Fruit fly (Drosophila melanogaster) whole organism, pupa: ENCODE measurements around the gene Tailor.

Source experiments
- CG10348 ChIP-seq: fragments of 200-800 bp; sonication (Bioruptor generic); IDR thresholded peaks from 2 replicates; pipeline ENCODE4 v1.3.6; 2022; ENCODE audit warnings: missing biosample characterization, missing genetic modification characterization
- CG12605 ChIP-seq: fragments of 200-800 bp; sonication (Bioruptor generic); IDR thresholded peaks from 2 replicates; pipeline ENCODE4 v1.3.6; 2022; ENCODE audit warnings: missing biosample characterization, missing genetic modification characterization
- CG13204 ChIP-seq: fragments of 200-800 bp; sonication (Bioruptor generic); optimal IDR thresholded peaks from 2 replicates; lab custom pipeline; 2018; ENCODE audit warnings: missing biosample characterization, mild to moderate bottlenecking, missing genetic modification characterization, moderate library complexity
- CG14655 ChIP-seq: fragments of 200-800 bp; sonication (Bioruptor generic); optimal IDR thresholded peaks from 3 replicates; lab custom pipeline; 2017; ENCODE audit warnings: mild to moderate bottlenecking, missing biosample characterization, missing genetic modification reagents, missing genetic modification characterization
- CG15710 ChIP-seq: fragments of 200-800 bp; sonication (Bioruptor generic); optimal IDR thresholded peaks from 2 replicates; lab custom pipeline; 2018; ENCODE audit warnings: missing biosample characterization, mild to moderate bottlenecking, missing genetic modification characterization, moderate library complexity
- CG17806 ChIP-seq: fragments of 200-800 bp; sonication (Bioruptor generic); optimal IDR thresholded peaks from 2 replicates; lab custom pipeline; 2018; ENCODE audit warnings: missing biosample characterization, mild to moderate bottlenecking, missing genetic modification characterization, moderate library complexity
- CG32121 ChIP-seq: fragments of 200-800 bp; sonication (Bioruptor generic); IDR thresholded peaks from 2 replicates; pipeline ENCODE4 v1.3.6; 2022; ENCODE audit warnings: missing biosample characterization, missing genetic modification characterization
- CG34367 ChIP-seq: fragments of 200-800 bp; sonication (Bioruptor generic); optimal IDR thresholded peaks from 2 replicates; lab custom pipeline; 2018; ENCODE audit warnings: missing biosample characterization, mild to moderate bottlenecking, missing genetic modification characterization
- CG4496 ChIP-seq: fragments of 200-800 bp; sonication (Bioruptor generic); IDR thresholded peaks from 3 replicates; pipeline ENCODE4 v1.3.6; 2022; ENCODE audit warnings: missing biosample characterization, missing genetic modification characterization
- CG8159 ChIP-seq: fragments of 200-800 bp; sonication (Bioruptor generic); optimal IDR thresholded peaks from 3 replicates; lab custom pipeline; 2018; ENCODE audit warnings: missing biosample characterization, mild to moderate bottlenecking, missing genetic modification characterization, moderate library complexity
- CG8301 ChIP-seq: fragments of 200-800 bp; sonication (Bioruptor generic); optimal IDR thresholded peaks from 2 replicates; lab custom pipeline; 2018; ENCODE audit warnings: missing biosample characterization, mild to moderate bottlenecking, missing genetic modification characterization
- CG9948 ChIP-seq: fragments of 200-800 bp; sonication (Bioruptor generic); optimal IDR thresholded peaks from 2 replicates; lab custom pipeline; 2018; ENCODE audit warnings: missing biosample characterization, mild to moderate bottlenecking, missing genetic modification characterization, moderate library complexity
- D1 ChIP-seq: fragments of 200-800 bp; sonication (Bioruptor generic); optimal IDR thresholded peaks from 2 replicates; lab custom pipeline; 2018; ENCODE audit warnings: missing biosample characterization, mild to moderate bottlenecking, missing genetic modification characterization, moderate library complexity
- EcR ChIP-seq: fragments of 200-800 bp; sonication (Bioruptor generic); optimal IDR thresholded peaks from 3 replicates; lab custom pipeline; 2019; ENCODE audit warnings: missing biosample characterization, missing genetic modification characterization, mild to moderate bottlenecking, moderate library complexity, missing genetic modification reagents
- Ets98B ChIP-seq: fragments of 200-800 bp; sonication (Bioruptor generic); IDR thresholded peaks from 2 replicates; pipeline ENCODE4 v1.3.6; 2022; ENCODE audit warnings: missing biosample characterization, missing genetic modification characterization
- Pif1A ChIP-seq: fragments of 200-800 bp; sonication (Bioruptor generic); optimal IDR thresholded peaks from 3 replicates; lab custom pipeline; 2016; ENCODE audit warnings: missing biosample characterization, missing genetic modification characterization
- Pif1B ChIP-seq: fragments of 200-800 bp; sonication (Bioruptor generic); optimal IDR thresholded peaks from 3 replicates; lab custom pipeline; 2016; ENCODE audit warnings: missing biosample characterization, missing genetic modification characterization
- Snoo ChIP-seq: fragments of 200-800 bp; sonication (Bioruptor generic); optimal IDR thresholded peaks from 3 replicates; lab custom pipeline; 2017; ENCODE audit warnings: missing biosample characterization, mild to moderate bottlenecking, missing genetic modification characterization, inconsistent platforms
- fd96Ca ChIP-seq: fragments of 200-800 bp; sonication (Bioruptor generic); IDR thresholded peaks from 3 replicates; pipeline ENCODE4 v1.3.6; 2022; ENCODE audit warnings: missing biosample characterization, missing genetic modification characterization
- gl ChIP-seq: fragments of 200-800 bp; sonication (Bioruptor generic); optimal IDR thresholded peaks from 2 replicates; lab custom pipeline; 2018; ENCODE audit warnings: missing biosample characterization, mild to moderate bottlenecking, missing genetic modification characterization
- rn ChIP-seq: fragments of 200-800 bp; sonication (Bioruptor generic); IDR thresholded peaks from 2 replicates; pipeline ENCODE4 v1.3.6; 2022; ENCODE audit warnings: missing biosample characterization, missing genetic modification characterization

The Tailor gene

DNA sequence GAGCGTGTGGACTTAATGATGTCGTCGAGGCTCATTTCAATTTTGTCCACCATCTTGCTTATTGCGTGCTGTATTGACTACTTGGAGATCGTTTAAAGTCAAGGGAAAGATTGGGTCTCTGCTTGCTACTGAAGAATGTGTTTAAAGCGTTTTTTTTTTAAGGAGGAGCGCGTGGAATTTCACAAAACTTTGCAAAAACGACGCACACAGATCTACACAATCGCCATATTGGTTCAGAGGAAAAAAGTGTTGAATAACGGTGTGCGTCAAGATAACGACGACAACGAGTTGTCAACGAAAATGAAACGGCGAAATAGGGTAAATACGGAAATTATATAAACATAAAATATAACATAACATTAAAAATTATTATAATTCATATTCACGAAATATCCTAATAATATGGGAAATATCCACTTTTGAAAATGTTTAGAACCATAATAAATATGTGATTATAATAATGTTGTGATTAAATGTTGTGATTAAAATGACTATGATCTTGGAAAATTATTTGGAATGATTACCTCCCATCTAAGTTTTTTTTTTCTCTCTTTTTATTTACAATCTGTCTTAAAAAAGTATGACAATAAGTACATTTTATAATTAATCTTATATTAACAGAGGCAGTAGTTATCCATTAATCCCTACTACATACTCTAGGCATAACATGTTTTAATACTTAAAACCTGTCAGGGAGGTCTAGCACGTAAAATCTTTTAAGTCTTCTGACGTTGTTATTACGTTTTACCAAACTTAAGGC lies 5.5 kb downstream of the Tailor start, which contains the start of gene Ref1:
Gene Ref1, minus strand, starts transcription at position 231 of the 760 bp plus-strand sequence.
- TF ChIP-seq CG17806 (tag; lab: Kevin White, UChicago) (no peak), CG34367 (tag; lab: Kevin White, UChicago) (no peak), CG12605 (GFP tag; lab: Robert Waterston, UW) (no peak), CG14655 (GFP tag; lab: Kevin White, UChicago) (no peak), CG13204 (GFP tag; lab: Kevin White, UChicago) (no peak), fd96Ca (GFP tag; lab: Robert Waterston, UW) (no peak), Pif1B (GFP tag; lab: Kevin White, UChicago) (no peak), CG10348 (GFP tag; lab: Robert Waterston, UW) (no peak), rn (GFP tag; lab: Robert Waterston, UW) (no peak), CG8301 (tag; lab: Kevin White, UChicago) (no peak), D1 (tag; lab: Kevin White, UChicago) (no peak), Ets98B (no peak), CG15710 (tag; lab: Kevin White, UChicago) (no peak), Snoo (tag; lab: Kevin White, UChicago) (no peak), CG8159 (tag; lab: Kevin White, UChicago) (no peak), gl (tag; lab: Kevin White, UChicago) (no peak), CG4496 (no peak), CG9948 (tag; lab: Kevin White, UChicago) (no peak), CG32121 (GFP tag; lab: Robert Waterston, UW) (no peak), EcR (GFP tag; lab: Kevin White, UChicago) (no peak)

DNA sequence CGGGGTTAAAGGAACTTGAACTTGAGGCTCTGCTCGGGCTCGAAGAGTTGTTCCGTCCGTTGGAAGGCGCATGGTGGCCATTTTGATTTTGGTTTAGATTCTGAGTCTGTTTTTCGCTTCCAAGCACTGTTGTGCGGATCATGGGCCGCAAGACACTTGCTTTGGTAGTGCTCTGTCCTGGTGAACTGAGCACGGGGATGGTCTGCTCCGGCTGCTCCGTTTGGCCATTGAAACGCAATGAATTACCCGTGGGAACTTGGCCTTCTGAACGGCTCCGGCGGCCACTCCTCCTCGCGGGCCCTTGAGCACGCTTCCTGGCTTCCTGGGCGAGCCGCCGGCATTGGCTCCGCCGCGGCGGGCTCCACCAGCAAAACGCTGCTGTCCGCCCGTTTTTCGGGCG lies 6.2 kb downstream of the Tailor start:
- no peak for TF ChIP-seq Ets98B
- no peak for TF ChIP-seq CG32121 (GFP tag; lab: Robert Waterston, UW)
- TF ChIP-seq CG13204 (GFP tag; lab: Kevin White, UChicago) = no peak
- no peak for TF ChIP-seq CG17806 (tag; lab: Kevin White, UChicago)
- no peak for TF ChIP-seq Pif1B (GFP tag; lab: Kevin White, UChicago)
- no peak for TF ChIP-seq CG10348 (GFP tag; lab: Robert Waterston, UW)
- TF ChIP-seq D1 (tag; lab: Kevin White, UChicago) = no peak
- no peak for TF ChIP-seq gl (tag; lab: Kevin White, UChicago)
- TF ChIP-seq CG34367 (tag; lab: Kevin White, UChicago) = no peak

DNA sequence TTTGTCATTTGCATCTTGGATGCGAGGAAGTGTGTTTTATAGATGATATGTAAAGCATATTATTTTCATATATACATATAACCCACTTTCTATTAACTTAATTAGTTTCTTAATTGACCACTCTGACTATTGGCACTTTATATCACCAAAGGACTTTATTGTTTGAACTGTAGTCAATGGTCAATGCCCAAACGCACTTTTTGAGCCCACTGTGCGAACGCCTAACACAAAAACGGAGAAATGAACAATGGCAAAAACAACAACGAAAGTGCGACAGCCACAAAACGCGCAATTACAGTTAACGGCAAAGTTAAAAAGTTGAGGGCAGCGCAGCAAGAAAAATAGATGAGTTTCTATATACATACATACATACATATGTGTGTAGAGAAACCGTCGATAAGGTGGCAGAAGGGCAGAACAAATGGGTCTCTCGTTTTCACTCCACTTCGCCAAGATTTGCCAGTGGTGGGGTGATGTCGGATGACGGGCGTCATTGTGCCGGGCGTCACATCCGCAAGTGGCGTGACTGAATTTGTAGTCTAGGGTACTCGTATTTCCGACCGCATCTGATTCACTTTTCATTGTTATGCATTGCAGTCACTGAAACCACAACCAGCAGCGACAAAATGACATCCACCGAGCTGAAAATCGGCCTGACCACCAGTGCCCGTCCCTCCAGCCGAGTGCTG lies 9.4 kb downstream of the Tailor start:
- peak; percentile 19 for TF ChIP-seq CG17806 (tag; lab: Kevin White, UChicago)
- peak; percentile 35 for TF ChIP-seq CG8301 (tag; lab: Kevin White, UChicago)
- TF ChIP-seq CG14655 (GFP tag; lab: Kevin White, UChicago) = no peak

DNA sequence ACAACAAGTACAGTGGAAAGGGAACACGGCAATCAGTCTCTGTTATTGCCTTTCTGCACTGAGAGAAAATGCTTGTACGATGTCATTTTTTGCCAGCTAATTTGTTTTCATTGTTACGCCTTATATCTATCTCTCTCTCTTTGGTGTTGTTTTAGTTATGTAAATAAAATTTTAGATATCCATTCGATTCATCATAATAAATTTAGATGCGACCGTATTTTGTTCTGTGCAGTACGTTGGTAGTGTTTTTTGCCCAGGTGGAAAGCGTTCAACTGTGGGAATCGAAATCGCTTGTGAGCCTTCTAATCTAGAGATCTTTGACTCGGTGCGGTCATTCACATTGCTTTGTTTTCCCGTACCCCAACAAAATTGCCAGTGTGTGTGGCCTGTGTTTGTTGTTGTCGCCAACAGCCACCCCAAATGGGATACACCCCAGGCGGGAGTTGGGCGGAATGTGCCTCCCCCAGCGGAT lies 10.1 kb downstream of the Tailor start:
- no peak for TF ChIP-seq CG10348 (GFP tag; lab: Robert Waterston, UW)
- TF ChIP-seq Pif1B (GFP tag; lab: Kevin White, UChicago) = peak; percentile 93
- peak; percentile 93 for TF ChIP-seq Snoo (tag; lab: Kevin White, UChicago)
- no peak for TF ChIP-seq D1 (tag; lab: Kevin White, UChicago)
- TF ChIP-seq Ets98B = no peak
- peak; percentile 92 for TF ChIP-seq CG17806 (tag; lab: Kevin White, UChicago)
- TF ChIP-seq CG4496 = no peak
- no peak for TF ChIP-seq CG13204 (GFP tag; lab: Kevin White, UChicago)
- TF ChIP-seq rn (GFP tag; lab: Robert Waterston, UW) = no peak
- no peak for TF ChIP-seq fd96Ca (GFP tag; lab: Robert Waterston, UW)
- TF ChIP-seq CG32121 (GFP tag; lab: Robert Waterston, UW) = no peak
- peak; percentile 91 for TF ChIP-seq CG8159 (tag; lab: Kevin White, UChicago)
- peak; percentile 90 for TF ChIP-seq CG9948 (tag; lab: Kevin White, UChicago)
- TF ChIP-seq CG14655 (GFP tag; lab: Kevin White, UChicago) = peak; percentile 92
- TF ChIP-seq gl (tag; lab: Kevin White, UChicago) = peak; percentile 82
- peak; percentile 89 for TF ChIP-seq CG34367 (tag; lab: Kevin White, UChicago)
- TF ChIP-seq Pif1A (GFP tag; lab: Kevin White, UChicago) = peak; percentile 93
- TF ChIP-seq CG8301 (tag; lab: Kevin White, UChicago) = peak; percentile 91
- no peak for TF ChIP-seq CG12605 (GFP tag; lab: Robert Waterston, UW)
- peak; percentile 94 for TF ChIP-seq EcR (GFP tag; lab: Kevin White, UChicago)
- peak; percentile 89 for TF ChIP-seq CG15710 (tag; lab: Kevin White, UChicago)

DNA sequence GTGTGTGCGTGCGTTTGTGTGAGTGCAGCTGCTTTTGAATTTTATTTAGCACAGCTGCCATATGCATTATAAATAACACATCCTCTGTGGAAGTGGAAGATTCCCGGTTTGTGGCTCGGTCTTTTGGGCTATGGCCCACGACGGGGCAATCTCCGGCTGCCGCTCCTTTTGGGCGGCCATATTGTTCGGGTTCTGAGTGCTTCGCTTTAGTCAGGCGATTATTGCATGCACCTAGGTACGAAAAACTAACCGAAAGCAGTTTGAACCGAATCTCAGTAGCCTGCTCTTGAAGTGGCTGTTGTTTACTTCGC lies 10.8 kb downstream of the Tailor start:
- TF ChIP-seq Pif1B (GFP tag; lab: Kevin White, UChicago) = no peak
- no peak for TF ChIP-seq D1 (tag; lab: Kevin White, UChicago)
- TF ChIP-seq gl (tag; lab: Kevin White, UChicago) = no peak
- TF ChIP-seq EcR (GFP tag; lab: Kevin White, UChicago) = no peak
- TF ChIP-seq CG8301 (tag; lab: Kevin White, UChicago) = no peak
- TF ChIP-seq Snoo (tag; lab: Kevin White, UChicago) = no peak
- TF ChIP-seq Pif1A (GFP tag; lab: Kevin White, UChicago) = no peak
- TF ChIP-seq rn (GFP tag; lab: Robert Waterston, UW) = no peak
- no peak for TF ChIP-seq fd96Ca (GFP tag; lab: Robert Waterston, UW)
- no peak for TF ChIP-seq CG9948 (tag; lab: Kevin White, UChicago)
- TF ChIP-seq CG32121 (GFP tag; lab: Robert Waterston, UW) = no peak
- no peak for TF ChIP-seq CG8159 (tag; lab: Kevin White, UChicago)
- TF ChIP-seq CG17806 (tag; lab: Kevin White, UChicago) = no peak
- TF ChIP-seq CG14655 (GFP tag; lab: Kevin White, UChicago) = no peak
- no peak for TF ChIP-seq CG4496
- TF ChIP-seq CG34367 (tag; lab: Kevin White, UChicago) = no peak
- TF ChIP-seq CG15710 (tag; lab: Kevin White, UChicago) = no peak
- TF ChIP-seq CG12605 (GFP tag; lab: Robert Waterston, UW) = no peak
- TF ChIP-seq CG10348 (GFP tag; lab: Robert Waterston, UW) = no peak
- no peak for TF ChIP-seq Ets98B
